Worm (Caenorhabditis elegans) whole organism, mixed stage, embryonic: Measurements from ENCODE around the gene C54G10.1.

Source experiments
- M03D4.4 ChIP-seq: sonication (generic microtip); optimal IDR thresholded peaks from 2 replicates; lab custom pipeline; 2017; ENCODE audit warnings: mild to moderate bottlenecking, missing genetic modification characterization, missing compliant biosample characterization
- bed-3 ChIP-seq: fragments of 200-800 bp; sonication (Bioruptor generic); optimal IDR thresholded peaks from 3 replicates; lab custom pipeline; 2018; ENCODE audit warnings: mild to moderate bottlenecking, missing genetic modification characterization, moderate library complexity, missing compliant biosample characterization
- blmp-1 ChIP-seq: fragments of 150-350 bp; optimal IDR thresholded peaks from 2 replicates; lab custom pipeline; 2014; ENCODE audit warnings: missing biosample characterization, missing genetic modification characterization
- ceh-39 ChIP-seq: fragments of 150-350 bp; optimal IDR thresholded peaks from 2 replicates; lab custom pipeline; 2014; ENCODE audit warnings: missing biosample characterization, missing genetic modification characterization
- ceh-43 ChIP-seq: fragments of 200-800 bp; sonication (Bioruptor generic); optimal IDR thresholded peaks from 2 replicates; lab custom pipeline; 2018; ENCODE audit warnings: mild to moderate bottlenecking, missing genetic modification characterization, moderate library complexity, missing compliant biosample characterization
- ceh-83 ChIP-seq: fragments of 200-800 bp; sonication (Bioruptor generic); optimal IDR thresholded peaks from 2 replicates; lab custom pipeline; 2018; ENCODE audit warnings: mild to moderate bottlenecking, missing genetic modification characterization, missing compliant biosample characterization
- ces-1 ChIP-seq: fragments of 150-350 bp; optimal IDR thresholded peaks from 2 replicates; lab custom pipeline; 2014; ENCODE audit warnings: missing biosample characterization, missing genetic modification reagents, missing genetic modification characterization
- cnd-1 ChIP-seq: fragments of 200-800 bp; sonication (Bioruptor generic); optimal IDR thresholded peaks from 2 replicates; lab custom pipeline; 2018; ENCODE audit warnings: mild to moderate bottlenecking, missing genetic modification characterization, missing compliant biosample characterization
- drap-1 ChIP-seq: fragments of 200-800 bp; sonication (Bioruptor generic); optimal IDR thresholded peaks from 3 replicates; lab custom pipeline; 2018; ENCODE audit warnings: mild to moderate bottlenecking, missing genetic modification characterization, missing compliant biosample characterization
- elt-1 ChIP-seq: sonication (generic microtip); optimal IDR thresholded peaks from 2 replicates; lab custom pipeline; 2017; ENCODE audit warnings: missing genetic modification characterization, mild to moderate bottlenecking, missing compliant biosample characterization, antibody characterized with exemption, moderate library complexity, borderline replicate concordance; ENCODE audit not compliant: insufficient read depth
- elt-3 ChIP-seq: fragments of 150-350 bp; optimal IDR thresholded peaks from 2 replicates; lab custom pipeline; 2014; ENCODE audit warnings: missing biosample characterization, missing genetic modification characterization
- flh-1 ChIP-seq: fragments of 200-800 bp; sonication (Bioruptor generic); optimal IDR thresholded peaks from 2 replicates; lab custom pipeline; 2018; ENCODE audit warnings: mild to moderate bottlenecking, missing genetic modification characterization, moderate library complexity, missing compliant biosample characterization
- ham-2 ChIP-seq: fragments of 200-800 bp; sonication (Bioruptor generic); optimal IDR thresholded peaks from 2 replicates; lab custom pipeline; 2018; ENCODE audit warnings: mild to moderate bottlenecking, missing genetic modification characterization, missing compliant biosample characterization
- hlh-1 ChIP-seq: fragments of 150-350 bp; optimal IDR thresholded peaks from 2 replicates; lab custom pipeline; 2014; ENCODE audit warnings: missing biosample characterization, missing genetic modification reagents, missing genetic modification characterization
- lin-13 ChIP-seq: fragments of 150-350 bp; optimal IDR thresholded peaks from 2 replicates; lab custom pipeline; 2014; ENCODE audit warnings: missing biosample characterization, missing genetic modification characterization
- lin-32 ChIP-seq: fragments of 200-800 bp; sonication (Bioruptor generic); optimal IDR thresholded peaks from 2 replicates; lab custom pipeline; 2018; ENCODE audit warnings: mild to moderate bottlenecking, missing genetic modification characterization, missing compliant biosample characterization
- lsy-2 ChIP-seq: fragments of 150-350 bp; optimal IDR thresholded peaks from 2 replicates; lab custom pipeline; 2014; ENCODE audit warnings: missing biosample characterization, missing genetic modification characterization
- mab-5 ChIP-seq: fragments of 150-350 bp; optimal IDR thresholded peaks from 2 replicates; lab custom pipeline; 2014; ENCODE audit warnings: missing biosample characterization, missing genetic modification characterization
- mep-1 ChIP-seq: fragments of 150-350 bp; optimal IDR thresholded peaks from 2 replicates; lab custom pipeline; 2017; ENCODE audit warnings: missing biosample characterization, missing genetic modification reagents, missing genetic modification characterization, inconsistent platforms
- mls-2 ChIP-seq: sonication (generic microtip); optimal IDR thresholded peaks from 2 replicates; lab custom pipeline; 2016; ENCODE audit warnings: mild to moderate bottlenecking, missing genetic modification characterization, moderate library complexity, missing compliant biosample characterization
- nhr-12 ChIP-seq: fragments of 150-350 bp; optimal IDR thresholded peaks from 2 replicates; lab custom pipeline; 2014; ENCODE audit warnings: missing biosample characterization, missing genetic modification characterization
- nhr-2 ChIP-seq: fragments of 150-350 bp; optimal IDR thresholded peaks from 2 replicates; lab custom pipeline; 2014; ENCODE audit warnings: missing biosample characterization, missing genetic modification characterization
- nhr-28 ChIP-seq: fragments of 150-350 bp; optimal IDR thresholded peaks from 2 replicates; lab custom pipeline; 2014; ENCODE audit warnings: missing biosample characterization, missing genetic modification characterization
- nhr-76 ChIP-seq: sonication (generic microtip); optimal IDR thresholded peaks from 2 replicates; lab custom pipeline; 2017; ENCODE audit warnings: missing biosample characterization, missing genetic modification characterization
- pha-4 ChIP-seq: fragments of 150-350 bp; optimal IDR thresholded peaks from 2 replicates; lab custom pipeline; 2018; ENCODE audit warnings: missing biosample characterization, missing genetic modification reagents, missing genetic modification characterization
- sem-2 ChIP-seq: fragments of 200-800 bp; sonication (Bioruptor generic); optimal IDR thresholded peaks from 2 replicates; lab custom pipeline; 2018; ENCODE audit warnings: mild to moderate bottlenecking, missing genetic modification characterization, missing compliant biosample characterization
- snpc-4 ChIP-seq: fragments of 150-350 bp; optimal IDR thresholded peaks from 2 replicates; lab custom pipeline; 2014; ENCODE audit warnings: missing biosample characterization, missing genetic modification characterization
- sptf-1 ChIP-seq: sonication (generic microtip); optimal IDR thresholded peaks from 2 replicates; lab custom pipeline; 2017; ENCODE audit warnings: mild to moderate bottlenecking, missing genetic modification characterization, moderate library complexity, missing compliant biosample characterization
- tbx-8 ChIP-seq: fragments of 200-800 bp; sonication (Bioruptor generic); optimal IDR thresholded peaks from 2 replicates; lab custom pipeline; 2018; ENCODE audit warnings: mild to moderate bottlenecking, missing genetic modification characterization, moderate library complexity, missing compliant biosample characterization
- unc-120 ChIP-seq: sonication (generic microtip); optimal IDR thresholded peaks from 2 replicates; lab custom pipeline; 2017; ENCODE audit warnings: missing genetic modification characterization, missing compliant biosample characterization; ENCODE audit not compliant: poor library complexity, severe bottlenecking
- unc-39 ChIP-seq: fragments of 150-350 bp; optimal IDR thresholded peaks from 2 replicates; lab custom pipeline; 2014; ENCODE audit warnings: missing biosample characterization, missing genetic modification characterization
- unc-62 ChIP-seq: fragments of 150-350 bp; optimal IDR thresholded peaks from 2 replicates; lab custom pipeline; 2014; ENCODE audit warnings: missing biosample characterization, missing genetic modification reagents, missing genetic modification characterization
- zip-8 ChIP-seq: fragments of 150-350 bp; optimal IDR thresholded peaks from 2 replicates; lab custom pipeline; 2014; ENCODE audit warnings: missing biosample characterization, missing genetic modification characterization
- ztf-11 ChIP-seq: fragments of 150-350 bp; optimal IDR thresholded peaks from 2 replicates; lab custom pipeline; 2014; ENCODE audit warnings: missing biosample characterization, missing genetic modification characterization

The C54G10.1 gene

DNA sequence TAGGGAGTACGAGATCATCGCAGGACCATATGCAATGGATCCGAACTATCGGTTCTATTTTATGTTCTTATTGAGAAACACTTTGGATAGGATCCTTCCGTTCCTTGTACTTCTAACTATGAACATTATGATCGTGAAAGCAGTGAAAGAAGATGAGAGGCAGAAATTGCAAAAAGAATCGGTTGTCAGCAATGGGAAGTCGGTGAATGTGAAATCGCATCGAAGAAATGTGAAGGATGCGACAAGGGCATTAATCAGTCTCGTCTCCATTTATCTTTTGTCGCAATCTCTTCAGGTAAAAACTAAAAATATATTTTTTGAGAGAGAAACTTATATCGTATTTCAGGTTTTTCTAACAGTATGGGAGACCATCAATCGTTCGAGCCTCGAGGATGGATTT, 42.0 kb downstream of the C54G10.1 start:
- TF ChIP-seq ceh-83 (GFP tag; lab: Kevin White, UChicago) (no peak), elt-1 (tag; lab: Kevin White, UChicago) (no peak), elt-3 (no peak), ceh-43 (GFP tag; lab: Kevin White, UChicago) (no peak), sptf-1 (tag; lab: Kevin White, UChicago) (no peak), nhr-2 (tag; lab: Kevin White, UChicago) (no peak), tbx-8 (GFP tag; lab: Kevin White, UChicago) (no peak), unc-39 (tag; lab: Kevin White, UChicago) (no peak), blmp-1 (tag; lab: Kevin White, UChicago) (no peak), ces-1 (GFP tag; lab: Kevin White, UChicago) (no peak), ztf-11 (tag; lab: Kevin White, UChicago) (no peak), snpc-4 (tag; lab: Kevin White, UChicago) (no peak), M03D4.4 (tag; lab: Kevin White, UChicago) (no peak), flh-1 (GFP tag; lab: Kevin White, UChicago) (no peak), lin-32 (GFP tag; lab: Kevin White, UChicago) (no peak), nhr-28 (no peak), nhr-12 (tag; lab: Kevin White, UChicago) (no peak), mep-1 (tag; lab: Kevin White, UChicago) (no peak)

DNA sequence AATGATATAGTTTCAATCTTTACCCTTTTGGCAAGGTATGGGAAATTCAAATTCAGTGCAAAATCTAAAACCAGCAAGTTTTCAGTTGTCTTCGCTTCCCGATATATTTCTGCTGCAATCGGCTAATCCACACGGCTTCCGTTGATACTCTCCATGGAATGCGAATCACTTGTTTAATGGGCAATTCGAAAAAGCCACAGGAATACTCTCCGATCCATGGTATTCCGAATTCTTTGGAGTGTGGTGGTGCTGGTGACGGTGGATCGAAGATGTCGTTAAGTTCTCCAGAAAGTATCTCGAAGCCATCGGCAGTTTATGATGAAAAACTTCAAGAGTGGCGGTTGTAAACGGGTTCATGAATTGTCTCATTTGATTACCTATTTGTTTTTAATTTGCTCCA, 42.4 kb downstream of the C54G10.1 start:
- TF ChIP-seq nhr-76 (tag; lab: Kevin White, UChicago) = no peak
- TF ChIP-seq ceh-83 (GFP tag; lab: Kevin White, UChicago) = no peak
- TF ChIP-seq elt-3 = no peak
- no peak for TF ChIP-seq mls-2 (tag; lab: Kevin White, UChicago)
- no peak for TF ChIP-seq ham-2 (GFP tag; lab: Kevin White, UChicago)
- no peak for TF ChIP-seq hlh-1 (tag; lab: Kevin White, UChicago)
- no peak for TF ChIP-seq blmp-1 (tag; lab: Kevin White, UChicago)
- TF ChIP-seq lin-13 = no peak
- TF ChIP-seq sptf-1 (tag; lab: Kevin White, UChicago) = no peak
- TF ChIP-seq bed-3 = no peak
- TF ChIP-seq, all 35 proteins: peak for 0

DNA sequence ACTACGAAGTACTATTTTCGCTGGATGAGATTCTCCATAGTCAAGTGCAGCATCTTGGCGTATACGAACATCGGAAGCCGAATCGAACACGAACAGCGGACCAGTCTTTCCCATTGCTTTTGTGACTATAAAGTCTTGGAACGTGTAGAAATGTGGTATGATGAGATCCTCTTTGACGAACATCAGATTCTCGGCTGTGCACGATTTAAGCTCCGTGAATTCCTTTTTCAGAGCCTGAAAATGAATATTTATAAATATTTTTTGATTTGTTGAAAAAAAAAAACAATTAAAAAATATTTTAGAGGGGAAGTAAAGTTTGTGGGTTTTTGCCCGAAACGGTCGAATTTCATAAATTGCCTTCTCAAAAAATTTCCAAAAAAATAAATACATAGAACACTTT, 43.0 kb downstream of the C54G10.1 start:
- no peak for TF ChIP-seq ceh-83 (GFP tag; lab: Kevin White, UChicago)
- TF ChIP-seq nhr-76 (tag; lab: Kevin White, UChicago) = no peak
- TF ChIP-seq hlh-1 (tag; lab: Kevin White, UChicago) = no peak
- TF ChIP-seq sem-2 (GFP tag; lab: Kevin White, UChicago) = no peak
- TF ChIP-seq flh-1 (GFP tag; lab: Kevin White, UChicago) = no peak
- TF ChIP-seq lin-13 = no peak
- no peak for TF ChIP-seq nhr-12 (tag; lab: Kevin White, UChicago)
- no peak for TF ChIP-seq lin-32 (GFP tag; lab: Kevin White, UChicago)
- TF ChIP-seq ham-2 (GFP tag; lab: Kevin White, UChicago) = no peak
- no peak for TF ChIP-seq mls-2 (tag; lab: Kevin White, UChicago)
- TF ChIP-seq ceh-39 = no peak
- TF ChIP-seq, all 35 proteins: peak for 0

DNA sequence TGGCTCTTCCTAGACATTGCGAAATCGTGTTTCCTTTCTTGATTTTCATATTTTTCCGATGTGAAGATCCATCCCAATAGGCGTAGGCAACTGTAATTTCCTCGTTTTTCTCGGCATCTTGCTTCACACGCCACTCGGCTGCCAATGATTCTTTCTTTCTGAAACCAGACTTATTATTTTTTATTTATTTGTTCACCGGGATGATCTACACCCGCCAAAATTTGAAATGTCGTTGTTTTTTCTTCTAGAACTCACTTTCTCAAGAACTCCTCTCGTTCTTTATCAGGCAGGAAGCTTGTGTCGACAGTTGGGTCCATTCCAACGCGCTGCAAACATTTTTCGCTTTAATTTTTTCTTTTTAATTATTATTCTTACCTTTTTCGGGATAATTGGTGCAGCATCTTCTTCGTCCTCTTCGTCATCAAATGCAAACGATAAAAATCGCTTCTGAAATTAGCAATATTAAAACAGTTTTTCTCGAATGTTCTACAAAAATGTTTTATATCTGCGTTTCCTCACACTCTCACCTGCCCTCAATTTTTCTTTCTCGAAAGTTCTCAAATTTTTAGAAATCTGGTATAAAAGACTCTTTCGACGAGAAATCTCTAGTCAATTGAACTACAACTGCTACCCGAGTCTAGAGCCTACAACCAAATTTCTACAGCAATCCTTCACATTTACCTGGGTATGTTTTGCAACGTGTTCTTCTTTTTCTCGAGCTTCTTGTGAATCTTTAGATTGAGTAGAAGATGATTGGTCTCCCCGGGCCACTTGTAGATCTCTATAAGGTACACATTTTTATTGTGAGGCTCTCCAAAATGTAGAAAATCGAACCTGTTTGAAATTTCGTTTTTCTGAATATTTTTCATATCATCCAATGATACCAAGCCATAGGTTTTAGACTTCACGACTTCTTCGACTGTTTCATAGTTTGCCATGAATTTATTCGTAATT, 43.7 kb downstream of the C54G10.1 start, which contains the start of gene hsp-90:
Gene hsp-90 (plus strand): TSS at position 560 of the 954 bp plus-strand sequence.
- TF ChIP-seq hlh-1 (tag; lab: Kevin White, UChicago) (no peak), nhr-12 (tag; lab: Kevin White, UChicago) (no peak), mab-5 (no peak)
- TF ChIP-seq, all 35 proteins: peak for 0

DNA sequence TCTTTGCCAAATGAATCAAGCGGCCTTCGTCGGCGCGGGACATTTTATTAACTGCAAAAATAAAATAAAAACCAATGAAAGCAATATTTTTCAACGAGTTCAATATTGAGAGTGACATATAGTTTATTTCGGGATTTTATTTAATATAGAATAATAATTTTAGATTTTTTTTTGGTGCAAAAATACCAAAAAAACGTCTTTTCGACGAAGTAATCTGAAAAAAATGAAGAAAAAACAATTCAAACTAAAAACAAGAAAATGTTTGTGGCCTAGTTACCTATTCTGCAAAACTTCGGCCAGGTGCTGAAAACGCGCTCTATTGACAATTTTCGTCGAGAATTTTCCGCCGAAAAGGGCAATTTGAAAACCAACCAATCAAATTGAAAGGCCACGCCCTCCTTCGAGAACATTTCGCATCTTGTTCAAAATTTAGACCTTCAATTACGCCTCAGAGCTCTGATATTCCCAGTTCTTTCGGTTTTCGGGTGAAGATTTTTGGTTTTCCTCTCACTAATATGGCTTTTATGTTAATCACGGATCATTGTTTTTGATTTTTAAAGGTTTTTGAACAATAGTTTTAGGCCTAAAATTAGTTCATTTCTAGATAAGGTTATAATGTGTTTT, 44.6 kb downstream of the C54G10.1 start, which contains the start of gene C47E8.4:
Gene C47E8.4 (minus strand): TSS at position 51 of the 624 bp plus-strand sequence.
- TF ChIP-seq mab-5 (no peak), zip-8 (no peak), sem-2 (GFP tag; lab: Kevin White, UChicago) (no peak), snpc-4 (tag; lab: Kevin White, UChicago) (no peak), mls-2 (tag; lab: Kevin White, UChicago) (peak; percentile 58), ceh-39 (peak; percentile 91), nhr-12 (tag; lab: Kevin White, UChicago) (no peak), unc-120 (tag; lab: Kevin White, UChicago) (peak; percentile 92), unc-39 (tag; lab: Kevin White, UChicago) (no peak), ceh-83 (GFP tag; lab: Kevin White, UChicago) (peak; percentile 73), pha-4 (tag; lab: Kevin White, UChicago) (peak; percentile 97), sptf-1 (tag; lab: Kevin White, UChicago) (peak; percentile 83), ceh-43 (GFP tag; lab: Kevin White, UChicago) (peak; percentile 28), unc-62 (GFP tag; lab: Kevin White, UChicago) (peak; percentile 92), mep-1 (tag; lab: Kevin White, UChicago) (peak; percentile 99), blmp-1 (tag; lab: Kevin White, UChicago) (peak; percentile 0), ztf-11 (tag; lab: Kevin White, UChicago) (peak; percentile 36), drap-1 (GFP tag; lab: Kevin White, UChicago) (peak; percentile 86), nhr-28 (no peak), ces-1 (GFP tag; lab: Kevin White, UChicago) (peak; percentile 99), flh-1 (GFP tag; lab: Kevin White, UChicago) (no peak), bed-3 (peak; percentile 56), lin-13 (peak; percentile 98), lsy-2 (tag; lab: Kevin White, UChicago) (peak; percentile 92), tbx-8 (GFP tag; lab: Kevin White, UChicago) (no peak), cnd-1 (tag; lab: Kevin White, UChicago) (peak; percentile 65), hlh-1 (tag; lab: Kevin White, UChicago) (peak; percentile 72)
